Fruit fly (Drosophila melanogaster) whole organism, embryonic: Measurements from ENCODE around the gene Xport-B.

Experiments
- ATbp ChIP-seq: fragments of 200-800 bp; sonication (Bioruptor generic); optimal IDR thresholded peaks from 2 replicates; lab custom pipeline; 2017; ENCODE audit warnings: missing biosample characterization, mild to moderate bottlenecking, missing genetic modification characterization, missing genetic modification reagents
- Atf6 ChIP-seq: fragments of 200-800 bp; sonication (Bioruptor generic); IDR thresholded peaks from 2 replicates; pipeline ENCODE4 v1.3.6; 2022; ENCODE audit warnings: missing biosample characterization, missing genetic modification characterization
- CG10147 ChIP-seq: fragments of 200-800 bp; sonication (Bioruptor generic); optimal IDR thresholded peaks from 2 replicates; lab custom pipeline; 2019; ENCODE audit warnings: missing biosample characterization, mild to moderate bottlenecking, missing genetic modification characterization, moderate library complexity
- CG10654 ChIP-seq: fragments of 200-800 bp; sonication (Bioruptor generic); optimal IDR thresholded peaks from 2 replicates; lab custom pipeline; 2016; ENCODE audit warnings: missing biosample characterization, missing genetic modification characterization
- CG12769 ChIP-seq: fragments of 200-800 bp; sonication (Bioruptor generic); optimal IDR thresholded peaks from 2 replicates; lab custom pipeline; 2019; ENCODE audit warnings: missing biosample characterization, mild to moderate bottlenecking, missing genetic modification characterization, moderate library complexity
- CG15073 ChIP-seq: fragments of 200-800 bp; sonication (Bioruptor generic); optimal IDR thresholded peaks from 2 replicates; lab custom pipeline; 2016; ENCODE audit warnings: missing biosample characterization, missing genetic modification characterization
- CG15514 ChIP-seq: fragments of 200-800 bp; sonication (Bioruptor generic); optimal IDR thresholded peaks from 3 replicates; lab custom pipeline; 2017; ENCODE audit warnings: missing biosample characterization, missing genetic modification characterization, mild to moderate bottlenecking, moderate library complexity, missing genetic modification reagents
- CG1603 ChIP-seq: fragments of 200-800 bp; sonication (Bioruptor generic); optimal IDR thresholded peaks from 2 replicates; lab custom pipeline; 2019; ENCODE audit warnings: missing biosample characterization, mild to moderate bottlenecking, missing genetic modification characterization, moderate library complexity
- CG17802 ChIP-seq: fragments of 200-800 bp; sonication (Bioruptor generic); optimal IDR thresholded peaks from 2 replicates; lab custom pipeline; 2018; ENCODE audit warnings: missing biosample characterization, mild to moderate bottlenecking, missing genetic modification characterization, moderate library complexity
- CG18011 ChIP-seq: fragments of 200-800 bp; sonication (Bioruptor generic); optimal IDR thresholded peaks from 2 replicates; lab custom pipeline; 2017; ENCODE audit warnings: missing biosample characterization, missing genetic modification characterization, mild to moderate bottlenecking, moderate library complexity, missing genotype
- CG31224 ChIP-seq: fragments of 200-800 bp; sonication (Bioruptor generic); IDR thresholded peaks from 2 replicates; pipeline ENCODE4 v1.3.6; 2022; ENCODE audit warnings: missing biosample characterization, missing genetic modification characterization
- CG42726 ChIP-seq: fragments of 200-800 bp; sonication (Bioruptor generic); IDR thresholded peaks from 2 replicates; pipeline ENCODE4 v1.3.6; 2022; ENCODE audit warnings: missing biosample characterization, missing genetic modification characterization; ENCODE audit not compliant: partially characterized antibody
- CG43689 ChIP-seq: fragments of 200-800 bp; sonication (Bioruptor generic); IDR thresholded peaks from 2 replicates; pipeline ENCODE4 v1.3.6; 2022; ENCODE audit warnings: missing biosample characterization, missing genetic modification characterization
- CG6654 ChIP-seq: fragments of 200-800 bp; sonication (Bioruptor generic); optimal IDR thresholded peaks from 2 replicates; lab custom pipeline; 2017; ENCODE audit warnings: missing biosample characterization, mild to moderate bottlenecking, missing genetic modification characterization
- CG7556 ChIP-seq: fragments of 200-800 bp; sonication (Bioruptor generic); optimal IDR thresholded peaks from 2 replicates; lab custom pipeline; 2017; ENCODE audit warnings: missing biosample characterization, mild to moderate bottlenecking, missing genetic modification characterization
- CG7987 ChIP-seq: fragments of 200-800 bp; sonication (Bioruptor generic); optimal IDR thresholded peaks from 2 replicates; lab custom pipeline; 2018; ENCODE audit warnings: missing biosample characterization, mild to moderate bottlenecking, missing genetic modification characterization, moderate library complexity
- CG8388 ChIP-seq: fragments of 200-800 bp; sonication (Bioruptor generic); optimal IDR thresholded peaks from 2 replicates; lab custom pipeline; 2019; ENCODE audit warnings: missing biosample characterization, mild to moderate bottlenecking, missing genetic modification characterization, moderate library complexity
- Dip3 ChIP-seq: fragments of 200-800 bp; sonication (Bioruptor generic); optimal IDR thresholded peaks from 3 replicates; lab custom pipeline; 2016; ENCODE audit warnings: missing biosample characterization, missing genetic modification characterization
- Doc2 ChIP-seq: fragments of 200-800 bp; sonication (Bioruptor generic); IDR thresholded peaks from 2 replicates; pipeline ENCODE4 v1.3.6; 2022; ENCODE audit warnings: missing biosample characterization, missing genetic modification characterization
- Dp ChIP-seq: fragments of 200-800 bp; sonication (Bioruptor generic); optimal IDR thresholded peaks from 2 replicates; lab custom pipeline; 2018; ENCODE audit warnings: missing biosample characterization, mild to moderate bottlenecking, missing genetic modification characterization, moderate library complexity
- HLH54F ChIP-seq: fragments of 200-800 bp; sonication (Bioruptor generic); optimal IDR thresholded peaks from 3 replicates; lab custom pipeline; 2016; ENCODE audit warnings: missing biosample characterization, missing genetic modification characterization
- Hmr ChIP-seq: fragments of 200-800 bp; sonication (Bioruptor generic); optimal IDR thresholded peaks from 3 replicates; lab custom pipeline; 2017; ENCODE audit warnings: mild to moderate bottlenecking, missing biosample characterization, missing genetic modification reagents, missing genetic modification characterization
- Hmx ChIP-seq: fragments of 200-800 bp; sonication (Bioruptor generic); optimal IDR thresholded peaks from 2 replicates; lab custom pipeline; 2016; ENCODE audit warnings: missing biosample characterization, missing genetic modification characterization
- Hr3 ChIP-seq: fragments of 200-800 bp; sonication (Bioruptor generic); optimal IDR thresholded peaks from 3 replicates; lab custom pipeline; 2016; ENCODE audit warnings: missing biosample characterization, missing genetic modification characterization
- MTF-1 ChIP-seq: fragments of 200-800 bp; sonication (Bioruptor generic); optimal IDR thresholded peaks from 2 replicates; lab custom pipeline; 2018; ENCODE audit warnings: missing biosample characterization, mild to moderate bottlenecking, missing genetic modification characterization, borderline replicate concordance
- Meics ChIP-seq: fragments of 200-800 bp; sonication (Bioruptor generic); optimal IDR thresholded peaks from 2 replicates; lab custom pipeline; 2017; ENCODE audit warnings: missing biosample characterization, mild to moderate bottlenecking, missing genetic modification characterization
- Neu2 ChIP-seq: fragments of 200-800 bp; sonication (Bioruptor generic); optimal IDR thresholded peaks from 3 replicates; lab custom pipeline; 2016; ENCODE audit warnings: missing biosample characterization, missing genetic modification characterization, borderline replicate concordance
- Nf-YA ChIP-seq: fragments of 200-800 bp; sonication (Bioruptor generic); IDR thresholded peaks from 2 replicates; pipeline ENCODE4 v1.3.6; 2022; ENCODE audit warnings: missing biosample characterization, missing genetic modification characterization
- Nf-YB ChIP-seq: fragments of 200-800 bp; sonication (Bioruptor generic); optimal IDR thresholded peaks from 3 replicates; lab custom pipeline; 2019; ENCODE audit warnings: missing biosample characterization, mild to moderate bottlenecking, missing genetic modification characterization, moderate library complexity
- Taf1 ChIP-seq: fragments of 200-800 bp; sonication (Bioruptor generic); IDR thresholded peaks from 2 replicates; pipeline ENCODE4 v1.3.6; 2022; ENCODE audit warnings: missing biosample characterization, missing genetic modification characterization
- bigmax ChIP-seq: fragments of 200-800 bp; sonication (Bioruptor generic); optimal IDR thresholded peaks from 2 replicates; lab custom pipeline; 2018; ENCODE audit warnings: missing biosample characterization, mild to moderate bottlenecking, missing genetic modification characterization
- cad ChIP-seq: fragments of >200 bp; optimal IDR thresholded peaks from 2 replicates; lab custom pipeline; 2017; ENCODE audit warnings: missing biosample characterization, missing genetic modification characterization
- ci ChIP-seq: fragments of 200-800 bp; sonication (Bioruptor generic); IDR thresholded peaks from 3 replicates; pipeline ENCODE4 v1.3.6; 2022; ENCODE audit warnings: missing biosample characterization, missing genetic modification characterization
- croc ChIP-seq: fragments of 200-800 bp; sonication (Bioruptor generic); conservative IDR thresholded peaks from 3 replicates; pipeline ENCODE4 v1.3.6; 2022; ENCODE audit warnings: missing biosample characterization, missing genetic modification characterization
- danr ChIP-seq: fragments of 200-800 bp; sonication (Bioruptor generic); IDR thresholded peaks from 2 replicates; pipeline ENCODE4 v1.3.6; 2022; ENCODE audit warnings: missing biosample characterization, missing genetic modification characterization
- dm ChIP-seq: fragments of 200-800 bp; sonication (Bioruptor generic); optimal IDR thresholded peaks from 3 replicates; lab custom pipeline; 2016; ENCODE audit warnings: missing biosample characterization, missing genetic modification characterization
- esg ChIP-seq: fragments of 200-800 bp; sonication (Bioruptor generic); conservative IDR thresholded peaks from 2 replicates; pipeline ENCODE4 v1.3.6; 2022; ENCODE audit warnings: missing biosample characterization, missing genetic modification characterization
- ewg ChIP-seq: fragments of 200-800 bp; sonication (Bioruptor generic); optimal IDR thresholded peaks from 3 replicates; lab custom pipeline; 2017; ENCODE audit warnings: mild to moderate bottlenecking, missing biosample characterization, missing genetic modification reagents, missing genetic modification characterization
- fd96Cb ChIP-seq: fragments of 200-800 bp; sonication (Bioruptor generic); optimal IDR thresholded peaks from 2 replicates; lab custom pipeline; 2018; ENCODE audit warnings: missing biosample characterization, mild to moderate bottlenecking, missing genetic modification characterization, moderate library complexity
- fru ChIP-seq: fragments of >200 bp; optimal IDR thresholded peaks from 2 replicates; lab custom pipeline; 2017
- gfzf ChIP-seq: fragments of 200-800 bp; sonication (Bioruptor generic); optimal IDR thresholded peaks from 2 replicates; lab custom pipeline; 2016; ENCODE audit warnings: missing biosample characterization, mild to moderate bottlenecking, missing genetic modification characterization, moderate library complexity
- ham ChIP-seq: fragments of 200-800 bp; sonication (Bioruptor generic); IDR thresholded peaks from 2 replicates; pipeline ENCODE4 v1.3.6; 2022; ENCODE audit warnings: missing biosample characterization, missing genetic modification characterization
- mirr ChIP-seq: fragments of 200-800 bp; sonication (Bioruptor generic); optimal IDR thresholded peaks from 3 replicates; lab custom pipeline; 2018; ENCODE audit warnings: missing biosample characterization, mild to moderate bottlenecking, missing genetic modification characterization
- otp ChIP-seq: fragments of 200-800 bp; sonication (Bioruptor generic); IDR thresholded peaks from 3 replicates; pipeline ENCODE4, ENCODE4 v1.3.6; 2022; ENCODE audit warnings: missing biosample characterization, missing genetic modification characterization
- peb ChIP-seq: fragments of 200-800 bp; sonication (Bioruptor generic); IDR thresholded peaks from 2 replicates; pipeline ENCODE4 v1.3.6; 2022; ENCODE audit warnings: missing biosample characterization, missing genetic modification characterization
- pho ChIP-seq: fragments of 200-800 bp; sonication (Bioruptor generic); optimal IDR thresholded peaks from 2 replicates; lab custom pipeline; 2016; ENCODE audit warnings: missing biosample characterization, missing genetic modification characterization
- ro ChIP-seq: fragments of 200-800 bp; sonication (Bioruptor generic); IDR thresholded peaks from 2 replicates; pipeline ENCODE4 v1.3.6; 2022; ENCODE audit warnings: missing biosample characterization, missing genetic modification characterization
- tna ChIP-seq: fragments of 200-800 bp; sonication (Bioruptor generic); IDR thresholded peaks from 2 replicates; pipeline ENCODE4 v1.3.6; 2022; ENCODE audit warnings: missing biosample characterization, missing genetic modification characterization; ENCODE audit not compliant: partially characterized antibody
- toy ChIP-seq: fragments of 200-800 bp; sonication (Bioruptor generic); IDR thresholded peaks from 2 replicates; pipeline ENCODE4 v1.3.6; 2022; ENCODE audit warnings: missing biosample characterization, missing genetic modification characterization
- ttk ChIP-seq: fragments of 200-800 bp; sonication (Bioruptor generic); IDR thresholded peaks from 2 replicates; pipeline ENCODE4 v2.1.2; 2022; ENCODE audit warnings: missing biosample characterization, missing genetic modification characterization
- vfl ChIP-seq: fragments of 200-800 bp; sonication (Bioruptor generic); optimal IDR thresholded peaks from 2 replicates; lab custom pipeline; 2016; ENCODE audit warnings: missing biosample characterization, missing genetic modification characterization

The Xport-B gene

dm6 chr3R:19908863-19909343 is 6.3 kb downstream of the Xport-B start (continued):
- TF ChIP-seq Hmx (GFP tag; lab: Kevin White, UChicago) (no peak), Hmr (GFP tag; lab: Kevin White, UChicago) (peak; percentile 80), Neu2 (GFP tag; lab: Kevin White, UChicago) (no peak), pho (GFP tag; lab: Kevin White, UChicago) (peak; percentile 73), CG12769 (tag; lab: Kevin White, UChicago) (peak; percentile 87), gfzf (GFP tag; lab: Kevin White, UChicago) (no peak), CG1603 (tag; lab: Kevin White, UChicago) (peak; percentile 90), CG43689 (peak; percentile 66), Nf-YA (GFP tag; lab: Robert Waterston, UW) (peak; percentile 61), ci (GFP tag; lab: Robert Waterston, UW) (peak; percentile 95), croc (peak; percentile 56), CG6654 (GFP tag; lab: Kevin White, UChicago) (peak; percentile 46), Atf6 (GFP tag; lab: Robert Waterston, UW) (peak; percentile 76), CG18011 (GFP tag; lab: Kevin White, UChicago) (peak; percentile 52), vfl (GFP tag; lab: Kevin White, UChicago) (peak; percentile 82), CG17802 (peak; percentile 43), CG15514 (peak; percentile 74), otp (GFP tag; lab: Robert Waterston, UW) (0 out of 3 replicates have a peak, but pooled peaks have one; percentile 72), fd96Cb (tag; lab: Kevin White, UChicago) (peak; percentile 78), Nf-YB (peak; percentile 38), ATbp (GFP tag; lab: Kevin White, UChicago) (peak; percentile 82), CG10654 (GFP tag; lab: Kevin White, UChicago) (peak; percentile 82), peb (GFP tag; lab: Robert Waterston, UW) (peak; percentile 67), dm (GFP tag; lab: Kevin White, UChicago) (peak; percentile 70), CG42726 (GFP tag; lab: Robert Waterston, UW) (no peak), CG8388 (GFP tag; lab: Kevin White, UChicago) (peak; percentile 73), mirr (GFP tag; lab: Kevin White, UChicago) (peak; percentile 10), ham (GFP tag; lab: Robert Waterston, UW) (no peak), Doc2 (GFP tag; lab: Robert Waterston, UW) (0 out of 2 replicates have a peak, but pooled peaks have one; percentile 37), ttk (peak; percentile 82), CG7987 (peak; percentile 37), ro (peak; percentile 69), Meics (GFP tag; lab: Kevin White, UChicago) (peak; percentile 85), bigmax (no peak), tna (GFP tag; lab: Robert Waterston, UW) (no peak), danr (GFP tag; lab: Robert Waterston, UW) (peak; percentile 25; the same call in 1 of the 2 replicates), CG7556 (GFP tag; lab: Kevin White, UChicago) (peak; percentile 84), CG10147 (GFP tag; lab: Kevin White, UChicago) (peak; percentile 61), Hr3 (GFP tag; lab: Kevin White, UChicago) (peak; percentile 82), CG15073 (GFP tag; lab: Kevin White, UChicago) (peak; percentile 16), CG31224 (peak; percentile 79), Dip3 (peak; percentile 51), cad (GFP tag; lab: Kevin White, UChicago) (no peak), ewg (GFP tag; lab: Kevin White, UChicago) (peak; percentile 73), toy (GFP tag; lab: Robert Waterston, UW) (no peak), Dp (GFP tag; lab: Kevin White, UChicago) (no peak), esg (GFP tag; lab: Robert Waterston, UW) (peak; percentile 78), HLH54F (GFP tag; lab: Kevin White, UChicago) (peak; percentile 80), Taf1 (GFP tag; lab: Robert Waterston, UW) (peak; percentile 59), fru (lab: Kevin White, UChicago) (no peak), MTF-1 (GFP tag; lab: Kevin White, UChicago) (peak; percentile 71)
